Fruit fly (Drosophila melanogaster): Measurements from ENCODE around the gene Ccp84Ab.
A peak's percentile ranks its signal among the peaks of the same experiment; 100 is the strongest.

Gene Ccp84Ab

DNA sequence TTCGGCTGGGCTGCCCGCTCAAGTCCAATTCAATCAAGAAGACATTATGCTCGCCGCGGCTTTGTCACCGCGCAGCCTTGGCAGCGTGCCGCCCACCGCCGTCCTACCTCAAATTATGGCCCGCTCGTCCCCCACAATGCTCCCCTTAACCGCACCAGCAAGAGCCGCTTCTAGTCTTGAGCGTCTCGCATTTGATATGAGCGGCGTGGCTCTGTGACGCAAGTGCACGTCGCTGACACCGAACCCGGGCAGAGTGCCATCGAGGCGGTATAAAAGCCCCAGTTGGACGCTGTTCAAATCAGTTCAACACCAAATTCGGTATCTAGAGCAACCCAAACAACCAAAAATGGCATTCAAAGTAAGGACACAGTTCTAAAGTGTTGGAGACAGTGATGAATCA, 16.2 kb downstream of the Ccp84Ab start, which contains the start of gene Ccp84Ag:
Gene Ccp84Ag, plus strand, starts transcription at position 301 of the 400 bp plus-strand sequence.
- TF ChIP-seq rgr (GFP tag; optimal IDR thresholded peaks at IDR 0.05) (no peak), woc (GFP tag; optimal IDR thresholded peaks at IDR 0.05) (no peak), Hnf4 (GFP tag; optimal IDR thresholded peaks at IDR 0.05) (no peak), Rel (GFP tag; optimal IDR thresholded peaks at IDR 0.05) (no peak), Rel (tag; optimal IDR thresholded peaks at IDR 0.05) (no peak)

DNA sequence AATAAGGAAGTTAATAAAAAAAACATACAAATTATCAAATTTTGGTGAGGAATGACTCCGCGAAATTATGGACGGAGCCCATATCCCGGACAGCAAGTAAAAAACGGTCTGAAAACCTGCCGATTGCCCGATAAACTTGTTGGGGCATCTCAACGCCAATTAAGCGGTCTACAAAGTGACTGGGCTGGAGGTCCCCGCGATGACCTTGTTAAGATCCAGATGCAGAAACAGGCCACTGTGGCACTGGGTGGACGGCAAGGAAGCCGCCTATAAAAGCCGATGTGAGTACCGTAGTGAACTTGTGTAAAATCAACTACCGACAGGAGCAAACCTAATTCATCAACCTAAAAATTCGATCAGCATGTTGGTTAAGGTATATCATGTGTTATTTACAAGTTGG, 18.5 kb downstream of the Ccp84Ab start, which contains the start of gene Edg84A:
Gene Edg84A, plus strand, starts transcription at position 301 of the 400 bp plus-strand sequence.
- TF ChIP-seq Hr83 (GFP tag; optimal IDR thresholded peaks at IDR 0.05; ENCODE audit: poor library complexity, severe bottlenecking) (no peak), GATAd (GFP tag; optimal IDR thresholded peaks at IDR 0.05) (no peak), pan (optimal IDR thresholded peaks at IDR 0.05) (no peak), ey (GFP tag; optimal IDR thresholded peaks at IDR 0.05) (no peak), HLH106 (tag; optimal IDR thresholded peaks at IDR 0.05) (no peak), Hnf4 (GFP tag; optimal IDR thresholded peaks at IDR 0.05) (no peak), Dfd (GFP tag; optimal IDR thresholded peaks at IDR 0.05) (no peak)

DNA sequence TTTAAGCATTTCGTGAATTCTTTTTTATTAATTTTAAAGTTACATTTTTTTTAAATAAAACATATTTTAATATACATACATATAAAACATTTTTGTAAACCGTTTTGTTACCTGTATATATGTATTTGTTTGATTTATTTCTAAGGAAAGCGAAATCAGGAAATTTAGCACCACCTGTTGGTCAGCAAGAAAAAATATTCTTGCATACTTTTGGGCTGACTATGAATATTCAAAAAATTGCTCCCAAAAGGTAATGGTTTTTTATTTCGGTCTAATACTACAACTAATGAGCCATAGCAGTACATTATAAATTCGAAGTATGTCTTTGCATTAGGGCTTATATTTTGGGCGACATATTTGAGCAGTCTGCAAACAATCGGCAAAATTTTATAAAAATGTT, 19.0 kb downstream of the Ccp84Ab start:
- peak; percentile 15 for TF ChIP-seq Myc (optimal IDR thresholded peaks at IDR 0.05)
- no peak for TF ChIP-seq brk (GFP tag; optimal IDR thresholded peaks at IDR 0.05)

DNA sequence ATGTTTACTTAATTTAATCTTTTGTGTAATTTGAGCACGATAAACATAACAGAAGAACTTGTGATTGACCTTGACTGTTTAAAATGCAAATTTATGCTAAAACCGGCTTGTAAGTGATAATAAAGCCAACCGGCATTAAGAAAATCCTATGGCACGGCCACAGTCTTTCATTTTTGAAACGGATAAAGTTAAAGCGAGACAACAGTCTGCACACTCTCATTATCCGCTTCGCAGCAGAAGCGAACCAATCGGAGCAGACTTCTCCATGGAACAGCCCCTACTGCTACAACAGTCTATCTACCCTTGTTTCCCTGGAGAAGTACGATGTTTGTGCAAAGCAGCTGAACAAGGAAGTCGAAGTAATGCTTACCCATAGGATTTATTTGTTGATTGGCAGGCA, 19.5 kb downstream of the Ccp84Ab start:
- no peak for TF ChIP-seq sv (GFP tag; optimal IDR thresholded peaks at IDR 0.05)
- no peak for TF ChIP-seq jim (GFP tag; optimal IDR thresholded peaks at IDR 0.05)
- TF ChIP-seq CrebA (GFP tag; optimal IDR thresholded peaks at IDR 0.05; ENCODE audit: borderline replicate concordance), result no peak
- TF ChIP-seq ey (GFP tag; optimal IDR thresholded peaks at IDR 0.05), result no peak
- TF ChIP-seq fru (GFP tag; optimal IDR thresholded peaks at IDR 0.05), result no peak
- TF ChIP-seq brk (GFP tag; optimal IDR thresholded peaks at IDR 0.05), result no peak
- TF ChIP-seq Sp1 (GFP tag; optimal IDR thresholded peaks at IDR 0.05), result no peak
- no peak for TF ChIP-seq Vsx2 (GFP tag; optimal IDR thresholded peaks at IDR 0.05; ENCODE audit: partially characterized antibody)
- no peak for TF ChIP-seq woc (GFP tag; optimal IDR thresholded peaks at IDR 0.05)
- TF ChIP-seq CG9705 (GFP tag; optimal IDR thresholded peaks at IDR 0.05), result no peak
- TF ChIP-seq rgr (GFP tag; optimal IDR thresholded peaks at IDR 0.05), result no peak
- TF ChIP-seq sage (GFP tag; optimal IDR thresholded peaks at IDR 0.05), result no peak
- no peak for TF ChIP-seq lola (GFP tag; optimal IDR thresholded peaks at IDR 0.05)
- no peak for TF ChIP-seq dl (GFP tag; optimal IDR thresholded peaks at IDR 0.05; ENCODE audit: insufficient read depth in 1 of 2, partially characterized antibody in 2 of 2)
- no peak for TF ChIP-seq br (GFP tag; optimal IDR thresholded peaks at IDR 0.05)
- TF ChIP-seq usp (GFP tag; optimal IDR thresholded peaks at IDR 0.05), result no peak
- no peak for TF ChIP-seq tai (GFP tag; optimal IDR thresholded peaks at IDR 0.05)
- no peak for TF ChIP-seq Hr78 (GFP tag; optimal IDR thresholded peaks at IDR 0.05)
- no peak for TF ChIP-seq foxo (GFP tag; optimal IDR thresholded peaks at IDR 0.05)

DNA sequence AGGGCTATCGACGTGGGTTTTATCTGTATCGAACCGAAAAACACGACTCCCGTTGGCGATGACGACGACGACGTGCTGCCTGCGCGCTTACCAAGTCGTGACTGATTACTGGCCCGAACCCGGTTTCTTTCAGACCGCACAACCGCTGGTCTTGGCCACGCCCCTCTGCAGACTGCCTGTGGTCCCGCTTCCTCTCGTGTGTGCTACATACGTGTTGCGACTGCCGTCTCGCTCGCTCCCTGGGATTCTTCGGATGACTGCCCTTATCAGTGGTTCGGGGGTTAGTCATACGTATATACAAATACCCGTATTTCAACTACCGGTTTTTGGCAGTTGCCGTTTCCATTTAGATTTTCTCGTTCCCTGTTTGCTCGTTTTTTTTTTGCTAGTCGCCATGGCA, 24.2 kb downstream of the Ccp84Ab start, which contains the start of gene lab:
Gene lab, minus strand, starts transcription at position 111 of the 400 bp plus-strand sequence.
- TF ChIP-seq lola (GFP tag; optimal IDR thresholded peaks at IDR 0.05), result no peak
- no peak for TF ChIP-seq foxo (GFP tag; optimal IDR thresholded peaks at IDR 0.05)
- no peak for TF ChIP-seq rgr (GFP tag; optimal IDR thresholded peaks at IDR 0.05)
- TF ChIP-seq GATAd (GFP tag; optimal IDR thresholded peaks at IDR 0.05), result peak; percentile 73
- TF ChIP-seq Jra (GFP tag; optimal IDR thresholded peaks at IDR 0.05), result peak; percentile 61
- TF ChIP-seq Vsx2 (GFP tag; optimal IDR thresholded peaks at IDR 0.05; ENCODE audit: partially characterized antibody), result peak; percentile 78
- peak; percentile 84 for TF ChIP-seq Dif (GFP tag; optimal IDR thresholded peaks at IDR 0.05; ENCODE audit: partially characterized antibody)
- peak; percentile 44 to 52 for TF ChIP-seq dl (GFP tag; optimal IDR thresholded peaks at IDR 0.05; ENCODE audit: insufficient read depth in 1 of 2, partially characterized antibody in 2 of 2)
- TF ChIP-seq Hr83 (GFP tag; optimal IDR thresholded peaks at IDR 0.05; ENCODE audit: poor library complexity, severe bottlenecking), result no peak

DNA sequence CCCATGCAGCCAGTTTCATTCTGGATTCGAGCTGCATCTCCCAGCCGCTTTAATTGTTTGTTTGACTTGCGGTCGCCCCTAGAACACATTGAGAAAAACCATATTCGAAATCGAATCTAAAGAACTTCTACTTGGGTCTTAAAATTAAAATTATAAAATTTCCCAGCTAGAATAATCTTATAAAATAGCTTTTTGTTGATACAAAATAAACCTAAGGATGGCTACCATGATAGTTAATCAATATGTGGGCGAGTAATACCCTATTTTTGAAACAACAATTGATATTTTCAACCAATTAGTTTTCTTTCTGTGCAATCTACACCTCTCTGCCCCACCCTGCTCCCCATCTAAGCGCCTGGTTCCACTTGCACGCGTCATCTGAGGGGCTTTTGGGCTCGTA, 28.1 kb downstream of the Ccp84Ab start:
- TF ChIP-seq h (GFP tag; optimal IDR thresholded peaks at IDR 0.05), result peak; percentile 48
- peak; percentile 42 for TF ChIP-seq HLH106 (tag; optimal IDR thresholded peaks at IDR 0.05)
- peak; percentile 29 for TF ChIP-seq ey (GFP tag; optimal IDR thresholded peaks at IDR 0.05)
- no peak for TF ChIP-seq OdsH (GFP tag; optimal IDR thresholded peaks at IDR 0.05)
- no peak for TF ChIP-seq Dif (GFP tag; optimal IDR thresholded peaks at IDR 0.05; ENCODE audit: partially characterized antibody)
- no peak for TF ChIP-seq sv (GFP tag; optimal IDR thresholded peaks at IDR 0.05)
- TF ChIP-seq fru (GFP tag; optimal IDR thresholded peaks at IDR 0.05), result peak; percentile 32
